Worm (Caenorhabditis elegans): ENCODE results near the gene W02B12.16.

DNA sequence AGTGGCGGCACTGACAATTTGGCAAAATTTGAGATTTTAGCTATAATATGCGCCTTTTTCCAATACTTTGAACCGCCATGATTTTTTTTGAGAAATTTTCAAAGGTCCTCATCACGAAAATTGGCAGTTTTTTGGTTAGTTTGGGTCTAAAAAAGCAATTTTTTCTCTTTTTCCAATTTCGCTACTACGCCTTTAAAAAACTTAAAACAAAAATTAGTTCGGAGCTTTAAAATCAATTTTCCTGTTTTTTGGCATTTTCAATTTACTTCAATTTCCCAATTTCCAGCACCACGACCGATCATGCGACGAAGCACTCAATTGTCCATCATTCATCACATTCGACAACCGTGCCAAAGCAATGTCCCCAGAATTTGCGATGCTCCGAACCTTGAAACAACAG is 21.1 kb upstream of the W02B12.16 start, which contains the start of gene B0334.5:
- TF ChIP-seq ama-1 (optimal IDR thresholded peaks at IDR 0.05) (no peak), ets-7 (tag; optimal IDR thresholded peaks at IDR 0.05) (no peak)
